Worm (Caenorhabditis elegans): ENCODE data around the gene ddx-23.

Gene ddx-23

ce11 chrIII:5888675-5889074 lies 35.6 kb upstream of the ddx-23 start, which contains the start of gene C28H8.8:
TSS of gene C28H8.8 (minus strand) at chrIII:5888775.
- TF ChIP-seq bed-3 (GFP tag; optimal IDR thresholded peaks at IDR 0.05), result no peak
- no peak for TF ChIP-seq sptf-1 (tag; optimal IDR thresholded peaks at IDR 0.05)

ce11 chrIII:5886893-5887292 lies 33.8 kb upstream of the ddx-23 start, which contains the start of gene C28H8.7:
TSS of gene C28H8.7 (minus strand) at chrIII:5886993.
- TF ChIP-seq unc-62 (GFP tag; optimal IDR thresholded peaks at IDR 0.05) (no peak), ces-1 (GFP tag; optimal IDR thresholded peaks at IDR 0.05) (no peak), snpc-4 (tag; optimal IDR thresholded peaks at IDR 0.05) (no peak), cnd-1 (tag; optimal IDR thresholded peaks at IDR 0.05) (no peak), sem-2 (GFP tag; optimal IDR thresholded peaks at IDR 0.05) (no peak), ceh-39 (tag; optimal IDR thresholded peaks at IDR 0.05) (no peak), nhr-12 (tag; optimal IDR thresholded peaks at IDR 0.05) (no peak), M03D4.4 (tag; optimal IDR thresholded peaks at IDR 0.05) (no peak), mab-5 (tag; optimal IDR thresholded peaks at IDR 0.05) (no peak), flh-1 (GFP tag; optimal IDR thresholded peaks at IDR 0.05) (no peak), elt-1 (tag; optimal IDR thresholded peaks at IDR 0.05; ENCODE audit: borderline replicate concordance, insufficient read depth) (no peak)

DNA sequence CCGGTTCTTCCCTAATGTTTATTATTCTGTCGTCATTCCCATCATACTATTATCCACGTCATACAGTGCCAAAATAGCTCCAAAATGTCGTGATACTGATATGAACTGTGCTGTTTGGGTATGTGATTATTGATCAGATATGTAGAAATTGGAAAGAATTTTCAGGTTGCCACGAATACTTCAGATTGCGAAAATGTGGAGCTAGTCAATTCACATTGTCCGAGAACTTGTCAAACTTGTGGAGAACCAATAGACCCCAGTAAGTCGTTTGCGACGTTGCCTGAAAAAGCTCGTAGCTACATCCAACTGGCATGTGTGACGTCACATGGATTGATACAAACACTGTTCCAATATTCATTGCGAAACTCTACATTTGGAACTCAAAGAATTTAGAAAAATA lies 31.4 kb upstream of the ddx-23 start:
- no peak for TF ChIP-seq nhr-2 (tag; optimal IDR thresholded peaks at IDR 0.05)
- TF ChIP-seq nhr-237 (tag; optimal IDR thresholded peaks at IDR 0.05), result no peak

DNA sequence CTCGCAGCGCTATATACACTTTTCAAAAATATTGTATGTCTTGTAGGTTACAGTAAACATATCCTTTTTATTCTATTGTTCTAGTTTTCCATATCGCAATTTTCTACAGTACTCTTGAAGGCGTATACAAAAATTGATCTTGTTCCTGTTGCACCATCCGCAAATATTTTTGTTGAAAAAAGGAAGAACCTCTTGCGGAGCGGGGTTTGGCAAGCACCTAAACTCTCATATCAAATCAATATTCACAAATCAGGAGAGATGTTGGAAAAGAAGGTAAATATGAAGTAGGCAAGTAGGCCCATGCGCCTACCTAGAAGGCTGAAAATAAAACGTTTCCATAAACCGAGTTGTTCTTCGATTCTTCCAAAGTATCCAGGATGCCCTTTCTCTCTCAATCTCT lies 30.9 kb upstream of the ddx-23 start, which contains the start of gene C28H8.5:
C28H8.5 (plus strand) TSS at position 301 of the 400 bp plus-strand sequence.
- TF ChIP-seq sem-2 (GFP tag; optimal IDR thresholded peaks at IDR 0.05) (no peak), unc-62 (GFP tag; optimal IDR thresholded peaks at IDR 0.05) (no peak), nhr-28 (tag; optimal IDR thresholded peaks at IDR 0.05) (no peak), hlh-1 (tag; optimal IDR thresholded peaks at IDR 0.05) (no peak)

- TF ChIP-seq ceh-39 (tag; optimal IDR thresholded peaks at IDR 0.05), result no peak
- no peak for TF ChIP-seq ceh-83 (GFP tag; optimal IDR thresholded peaks at IDR 0.05)
- TF ChIP-seq snpc-4 (tag; optimal IDR thresholded peaks at IDR 0.05), result no peak
- TF ChIP-seq ceh-43 (GFP tag; optimal IDR thresholded peaks at IDR 0.05), result no peak
- no peak for TF ChIP-seq ces-1 (GFP tag; optimal IDR thresholded peaks at IDR 0.05)
- no peak for TF ChIP-seq tbx-8 (GFP tag; optimal IDR thresholded peaks at IDR 0.05)
- TF ChIP-seq unc-120 (tag; optimal IDR thresholded peaks at IDR 0.05; ENCODE audit: poor library complexity, severe bottlenecking), result no peak
- TF ChIP-seq unc-39 (tag; optimal IDR thresholded peaks at IDR 0.05), result no peak
- TF ChIP-seq bed-3 (GFP tag; optimal IDR thresholded peaks at IDR 0.05), result no peak
- TF ChIP-seq nhr-76 (tag; optimal IDR thresholded peaks at IDR 0.05), result no peak
- no peak for TF ChIP-seq zip-8 (tag; optimal IDR thresholded peaks at IDR 0.05)
- TF ChIP-seq nhr-2 (tag; optimal IDR thresholded peaks at IDR 0.05), result no peak
- no peak for TF ChIP-seq ham-2 (GFP tag; optimal IDR thresholded peaks at IDR 0.05)
- TF ChIP-seq elt-3 (tag; optimal IDR thresholded peaks at IDR 0.05), result no peak
- no peak for TF ChIP-seq M03D4.4 (tag; optimal IDR thresholded peaks at IDR 0.05)
- TF ChIP-seq nhr-237 (tag; optimal IDR thresholded peaks at IDR 0.05), result no peak
- TF ChIP-seq sptf-1 (tag; optimal IDR thresholded peaks at IDR 0.05), result no peak
These were observed 30.4 kb upstream of the ddx-23 start for ce11 chrIII:5883517-5883916.

- TF ChIP-seq ceh-39 (tag; optimal IDR thresholded peaks at IDR 0.05) (no peak), nhr-12 (tag; optimal IDR thresholded peaks at IDR 0.05) (no peak), nhr-28 (tag; optimal IDR thresholded peaks at IDR 0.05) (no peak), nhr-237 (tag; optimal IDR thresholded peaks at IDR 0.05) (no peak), cnd-1 (tag; optimal IDR thresholded peaks at IDR 0.05) (no peak), elt-3 (tag; optimal IDR thresholded peaks at IDR 0.05) (no peak), bed-3 (GFP tag; optimal IDR thresholded peaks at IDR 0.05) (no peak), ceh-43 (GFP tag; optimal IDR thresholded peaks at IDR 0.05) (no peak), unc-39 (tag; optimal IDR thresholded peaks at IDR 0.05) (no peak), snpc-4 (tag; optimal IDR thresholded peaks at IDR 0.05) (no peak), pha-4 (tag; optimal IDR thresholded peaks at IDR 0.05) (no peak), drap-1 (GFP tag; optimal IDR thresholded peaks at IDR 0.05) (no peak), unc-62 (GFP tag; optimal IDR thresholded peaks at IDR 0.05) (no peak), ztf-11 (tag; optimal IDR thresholded peaks at IDR 0.05) (no peak), lin-13 (tag; optimal IDR thresholded peaks at IDR 0.05) (no peak), mab-5 (tag; optimal IDR thresholded peaks at IDR 0.05) (no peak), M03D4.4 (tag; optimal IDR thresholded peaks at IDR 0.05) (no peak), hlh-1 (tag; optimal IDR thresholded peaks at IDR 0.05) (no peak), mep-1 (tag; optimal IDR thresholded peaks at IDR 0.05) (no peak)
These were observed 29.8 kb upstream of the ddx-23 start, which contains the start of gene F01F1.14 for ce11 chrIII:5882823-5883222. TSS of gene F01F1.14 (minus strand) at chrIII:5882923.
